Worm (Caenorhabditis elegans) whole organism, mixed stage, embryonic: ENCODE measurements around the gene sri-42.

Experiments
- ces-1 ChIP-seq: fragments of 150-350 bp; optimal IDR thresholded peaks from 2 replicates; lab custom pipeline; 2014; ENCODE audit warnings: missing biosample characterization, missing genetic modification reagents, missing genetic modification characterization
- lsy-2 ChIP-seq: fragments of 150-350 bp; optimal IDR thresholded peaks from 2 replicates; lab custom pipeline; 2014; ENCODE audit warnings: missing biosample characterization, missing genetic modification characterization
- snpc-4 ChIP-seq: fragments of 150-350 bp; optimal IDR thresholded peaks from 2 replicates; lab custom pipeline; 2014; ENCODE audit warnings: missing biosample characterization, missing genetic modification characterization

DNA sequence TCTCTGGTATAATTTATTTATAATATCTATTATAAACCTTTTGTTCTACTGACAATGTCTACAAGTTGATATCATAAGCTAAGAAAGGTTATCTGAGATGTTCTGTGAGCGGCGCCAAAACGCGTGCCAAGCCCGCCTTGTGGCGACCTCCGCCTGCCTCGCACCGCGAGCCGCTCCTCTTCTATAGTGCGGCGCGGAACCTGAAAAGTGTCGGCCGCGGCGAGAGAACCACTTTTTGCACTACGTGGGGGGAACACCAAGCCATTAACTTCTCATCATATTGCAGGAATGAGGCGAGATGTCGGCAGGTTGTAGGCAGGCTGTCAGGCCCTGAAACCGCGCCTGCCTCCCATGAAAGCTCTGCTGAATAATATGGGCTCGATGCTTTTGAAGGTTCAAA is 29.5 kb downstream of the sri-42 start:
- no peak for TF ChIP-seq ces-1
- TF ChIP-seq snpc-4 (tag; lab: Kevin White, UChicago), result no peak
- TF ChIP-seq lsy-2 (tag; lab: Kevin White, UChicago), result no peak
